Worm (Caenorhabditis elegans) whole organism, young adult: ENCODE data around the gene cest-35.1.

ENCODE experiments used
- attf-6 ChIP-seq: fragments of 200-800 bp; sonication (Bioruptor generic); IDR thresholded peaks from 2 replicates; pipeline ENCODE4 v1.3.6; 2022; ENCODE audit warnings: missing genetic modification reagents, missing genetic modification characterization, missing compliant biosample characterization
- fkh-3 ChIP-seq: sonication (generic microtip); optimal IDR thresholded peaks from 2 replicates; lab custom pipeline; 2016; ENCODE audit warnings: mild to moderate bottlenecking, missing genetic modification characterization, missing compliant biosample characterization
- madf-3 ChIP-seq: fragments of 200-800 bp; sonication (Bioruptor generic); IDR thresholded peaks from 2 replicates; pipeline ENCODE4 v1.3.6; 2022; ENCODE audit warnings: missing genetic modification reagents, missing genetic modification characterization, missing compliant biosample characterization

DNA sequence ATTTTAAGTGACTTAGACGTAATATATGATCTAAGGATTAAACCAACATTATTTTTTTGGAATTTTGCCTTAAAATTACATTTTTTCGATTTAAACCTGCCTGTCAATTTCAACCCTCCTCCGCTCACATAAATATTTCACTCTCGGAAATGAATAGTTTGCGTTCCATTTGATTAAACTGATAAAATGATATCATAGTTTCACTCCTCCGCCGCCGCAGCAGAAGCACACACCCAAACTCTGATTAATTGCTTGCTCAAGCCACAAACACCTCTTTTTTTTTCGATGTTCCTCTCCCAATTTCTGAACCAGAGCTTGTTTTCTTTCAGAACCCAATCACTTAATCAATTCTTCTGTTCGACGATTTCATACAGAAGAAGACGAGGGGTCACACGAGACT lies 19.9 kb downstream of the cest-35.1 start, which contains the start of gene Y49G5B.1:
- TF ChIP-seq fkh-3 (no peak), madf-3 (GFP tag; lab: Robert Waterston, UW) (no peak), attf-6 (GFP tag; lab: Robert Waterston, UW) (no peak)
